Fruit fly (Drosophila melanogaster) whole organism, wandering third instar larva: ENCODE measurements around the gene CG17221.
A peak's percentile ranks its signal among the peaks of the same experiment; 100 is the strongest.

Source experiments
- Dfd ChIP-seq: fragments of >200 bp; optimal IDR thresholded peaks from 2 replicates; lab custom pipeline; 2017; ENCODE audit warnings: missing biosample characterization, missing genetic modification characterization
- Jra ChIP-seq: sonication (Bioruptor generic); optimal IDR thresholded peaks from 2 replicates; lab custom pipeline; 2016; ENCODE audit warnings: missing biosample characterization, missing genetic modification characterization
- Myc ChIP-seq: fragments of >200 bp; optimal IDR thresholded peaks from 2 replicates; lab custom pipeline; 2017
- OdsH ChIP-seq: fragments of 200-800 bp; sonication (Bioruptor generic); optimal IDR thresholded peaks from 2 replicates; lab custom pipeline; 2016; ENCODE audit warnings: missing biosample characterization, mild to moderate bottlenecking, missing genetic modification characterization
- Sp1 ChIP-seq: fragments of 200-800 bp; sonication (Bioruptor generic); optimal IDR thresholded peaks from 3 replicates; lab custom pipeline; 2019; ENCODE audit warnings: missing biosample characterization, mild to moderate bottlenecking, missing genetic modification characterization, moderate library complexity
- Vsx2 ChIP-seq: fragments of 200-300, 225-300 bp; sonication (Bioruptor generic); optimal IDR thresholded peaks from 2 replicates; lab custom pipeline; 2018; ENCODE audit warnings: missing biosample characterization, missing genetic modification characterization; ENCODE audit not compliant: partially characterized antibody
- br ChIP-seq: fragments of 200-800 bp; sonication (Bioruptor generic); optimal IDR thresholded peaks from 2 replicates; lab custom pipeline; 2016; ENCODE audit warnings: missing biosample characterization, missing genetic modification characterization
- dl ChIP-seq, 2 experiments: fragments of 175-275, 200-275 bp in 1 of 2; fragments of 200-275 bp in 1 of 2; sonication (Bioruptor generic); optimal IDR thresholded peaks; lab custom pipeline; 2018; ENCODE audit warnings: mild to moderate bottlenecking in 2 of 2, missing biosample characterization in 2 of 2, missing genetic modification characterization in 2 of 2, moderate library complexity in 2 of 2; ENCODE audit not compliant: partially characterized antibody in 2 of 2, insufficient read depth in 1 of 2
- dmrt93B ChIP-seq: fragments of 200-800 bp; sonication (Bioruptor generic); optimal IDR thresholded peaks from 2 replicates; lab custom pipeline; 2018; ENCODE audit warnings: missing biosample characterization, mild to moderate bottlenecking, missing genetic modification characterization
- ey ChIP-seq: fragments of 200-800 bp; sonication (Bioruptor generic); optimal IDR thresholded peaks from 2 replicates; lab custom pipeline; 2016; ENCODE audit warnings: missing biosample characterization, missing genetic modification characterization
- jim ChIP-seq: fragments of 175-275, 200-325 bp; sonication (Bioruptor generic); optimal IDR thresholded peaks from 2 replicates; lab custom pipeline; 2016; ENCODE audit warnings: missing biosample characterization, mild to moderate bottlenecking, missing genetic modification characterization
- lola ChIP-seq: fragments of >200 bp; optimal IDR thresholded peaks from 2 replicates; lab custom pipeline; 2017; ENCODE audit warnings: missing biosample characterization, missing genetic modification characterization
- pan ChIP-seq: fragments of >200 bp; optimal IDR thresholded peaks from 2 replicates; lab custom pipeline; 2017
- usp ChIP-seq: fragments of >200 bp; optimal IDR thresholded peaks from 2 replicates; lab custom pipeline; 2017; ENCODE audit warnings: missing biosample characterization, missing genetic modification characterization

- TF ChIP-seq Dfd (GFP tag; lab: Kevin White, UChicago) (no peak), dmrt93B (GFP tag; lab: Kevin White, UChicago) (no peak), ey (peak; percentile 73), usp (no peak), Myc (lab: Kevin White, UChicago) (peak; percentile 31), Vsx2 (GFP tag; lab: Kevin White, UChicago) (no peak), jim (GFP tag; lab: Kevin White, UChicago) (no peak), Jra (peak; percentile 86), OdsH (GFP tag; lab: Kevin White, UChicago) (peak; percentile 69), lola (GFP tag; lab: Kevin White, UChicago) (no peak), br (GFP tag; lab: Kevin White, UChicago) (peak; percentile 76), Sp1 (GFP tag; lab: Kevin White, UChicago) (peak; percentile 66), dl (GFP tag; optimal IDR thresholded peaks at IDR 0.05; lab: Kevin White, UChicago; ENCODE audit: insufficient read depth in 1 of 2, partially characterized antibody in 2 of 2) (no peak), pan (lab: Kevin White, UChicago) (no peak)
Observed at dm6 chr2L:3039774-3040173, at the start of gene CG17221, which contains the start of gene cnir.
